Worm (Caenorhabditis elegans): Measurements from ENCODE around the gene Y116A8B.4.

Gene Y116A8B.4

DNA sequence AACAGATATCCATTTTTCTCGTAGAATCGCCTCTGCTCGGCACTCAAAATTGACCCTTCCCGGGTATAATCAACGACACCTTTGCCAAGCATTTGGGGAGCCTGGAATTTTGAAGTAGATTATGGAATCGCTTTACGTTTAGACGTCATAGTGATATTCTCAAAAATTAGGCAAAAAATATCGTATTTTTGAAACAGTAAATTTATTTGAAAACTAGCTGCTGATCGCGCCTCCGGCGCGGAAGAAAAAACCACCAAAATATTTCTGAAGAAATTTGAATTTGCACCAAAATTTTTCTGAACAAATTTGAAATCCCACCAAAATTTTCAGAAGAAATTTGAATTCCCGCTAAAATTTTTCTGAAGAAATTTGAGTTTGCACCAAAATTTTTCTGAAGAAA lies 38.8 kb downstream of the Y116A8B.4 start, which contains the start of gene ZK550.6:
Gene ZK550.6, minus strand, starts transcription at position 101 of the 400 bp plus-strand sequence.
- TF ChIP-seq efl-1 (optimal IDR thresholded peaks at IDR 0.05) (no peak), efl-1 (GFP tag; optimal IDR thresholded peaks at IDR 0.05 in 1 of 2) (peak in 1 of 2 experiments; percentile 6), snpc-4 (tag; optimal IDR thresholded peaks at IDR 0.05) (no peak)

DNA sequence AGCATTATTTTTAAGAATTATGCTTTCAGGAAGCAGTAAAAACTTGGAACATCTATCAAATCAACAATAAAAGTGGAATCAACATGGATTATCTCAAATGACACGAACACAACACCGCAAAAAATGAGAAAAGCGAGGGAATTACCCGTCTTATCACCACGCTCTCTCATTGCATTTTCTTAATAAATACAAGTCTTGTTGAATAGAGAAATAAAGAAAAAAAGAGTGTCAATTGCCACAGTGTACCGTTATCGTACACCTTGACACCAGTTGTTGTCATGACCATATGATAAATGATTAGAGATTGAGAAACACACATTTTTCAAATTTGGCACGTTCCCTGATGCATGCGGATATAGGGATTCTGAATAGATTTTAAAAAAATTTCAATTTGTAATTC lies 40.1 kb downstream of the Y116A8B.4 start:
- TF ChIP-seq pqm-1 (tag; optimal IDR thresholded peaks at IDR 0.05) (peak; percentile 6), lin-35 (GFP tag; optimal IDR thresholded peaks at IDR 0.05) (peak in 1 of 2 experiments; percentile 69), pax-3 (tag; optimal IDR thresholded peaks at IDR 0.05) (no peak), nhr-90 (tag; optimal IDR thresholded peaks at IDR 0.05; ENCODE audit: poor library complexity) (peak; percentile 15), snu-23 (GFP tag; optimal IDR thresholded peaks at IDR 0.05) (peak; percentile 20), ces-1 (GFP tag; optimal IDR thresholded peaks at IDR 0.05) (no peak), elt-3 (tag; optimal IDR thresholded peaks at IDR 0.05) (peak in 2 of 6 experiments; percentile 0 to 24), nhr-11 (tag; optimal IDR thresholded peaks at IDR 0.05) (no peak), blmp-1 (tag; optimal IDR thresholded peaks at IDR 0.05) (peak; percentile 52), elt-2 (tag; optimal IDR thresholded peaks at IDR 0.05) (peak; percentile 85), nhr-20 (tag; optimal IDR thresholded peaks at IDR 0.05) (peak; percentile 27), lsy-2 (tag; optimal IDR thresholded peaks at IDR 0.05) (peak in 1 of 2 experiments; percentile 17)

DNA sequence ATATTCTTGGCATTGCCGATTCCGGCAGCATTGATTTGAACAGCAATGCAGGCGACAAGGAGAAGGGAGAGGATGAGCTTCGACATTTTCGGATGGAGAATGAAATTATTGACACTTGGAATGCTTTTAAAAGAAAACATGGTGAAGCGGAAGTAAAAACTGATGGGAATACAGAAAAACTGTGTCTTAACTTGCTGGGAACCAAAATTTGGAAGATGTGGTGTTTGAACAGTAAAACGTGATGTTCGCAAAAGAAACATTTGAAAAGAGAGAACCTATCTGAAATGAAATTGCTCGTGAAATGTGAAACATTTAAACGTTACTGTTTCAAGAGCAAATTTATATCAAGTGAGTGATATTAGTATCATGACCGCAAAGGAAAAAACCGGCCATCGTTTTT lies 41.1 kb downstream of the Y116A8B.4 start, which contains the start of gene F26D10.13:
Gene F26D10.13, minus strand, starts transcription at position 101 of the 400 bp plus-strand sequence.
- no peak for TF ChIP-seq hpl-2 (GFP tag; optimal IDR thresholded peaks at IDR 0.05)

DNA sequence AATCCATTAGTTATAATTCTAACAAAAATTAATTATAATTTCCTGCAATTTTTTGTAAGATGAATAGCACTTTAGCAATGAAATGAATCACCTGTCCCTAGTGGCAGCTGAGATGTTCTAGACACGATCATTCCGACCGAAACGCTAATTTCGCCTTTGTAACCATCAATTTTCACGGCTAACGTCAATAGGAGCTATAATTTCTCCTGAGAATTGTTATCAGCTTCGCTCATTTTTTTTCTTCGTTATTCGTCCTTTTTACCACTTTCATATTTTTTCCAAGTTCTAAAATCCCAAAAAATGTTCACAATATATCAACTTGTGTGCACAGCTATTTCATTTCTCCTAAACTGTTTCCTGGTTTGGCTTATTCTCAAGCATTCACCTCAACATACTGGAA lies 41.7 kb downstream of the Y116A8B.4 start, which contains the start of gene str-187:
Gene str-187, plus strand, starts transcription at position 301 of the 400 bp plus-strand sequence.
- no peak for TF ChIP-seq efl-3 (GFP tag; optimal IDR thresholded peaks at IDR 0.05)
- no peak for TF ChIP-seq efl-1 (optimal IDR thresholded peaks at IDR 0.05)
- TF ChIP-seq efl-1 (GFP tag; optimal IDR thresholded peaks at IDR 0.05 in 1 of 2), result no peak
- TF ChIP-seq aly-2 (tag; optimal IDR thresholded peaks at IDR 0.05), result no peak
- TF ChIP-seq egl-27 (tag; optimal IDR thresholded peaks at IDR 0.05), result no peak
- TF ChIP-seq unc-30 (tag; optimal IDR thresholded peaks at IDR 0.05), result no peak
- TF ChIP-seq nhr-12 (tag; optimal IDR thresholded peaks at IDR 0.05), result no peak
- TF ChIP-seq nhr-85 (tag), result no peak
- no peak for TF ChIP-seq mef-2 (tag; optimal IDR thresholded peaks at IDR 0.05)
- TF ChIP-seq lin-14 (GFP tag; optimal IDR thresholded peaks at IDR 0.05), result no peak
- no peak for TF ChIP-seq pqm-1 (tag; optimal IDR thresholded peaks at IDR 0.05)
- TF ChIP-seq fkh-8 (tag; optimal IDR thresholded peaks at IDR 0.05), result no peak
- TF ChIP-seq hlh-4 (tag; optimal IDR thresholded peaks at IDR 0.05), result no peak
- TF ChIP-seq nhr-84 (tag; optimal IDR thresholded peaks at IDR 0.05), result no peak
- no peak for TF ChIP-seq lir-3 (tag; optimal IDR thresholded peaks at IDR 0.05; ENCODE audit: poor library complexity)
- no peak for TF ChIP-seq ceh-63 (GFP tag; optimal IDR thresholded peaks at IDR 0.05)
- TF ChIP-seq nhr-237 (tag; optimal IDR thresholded peaks at IDR 0.05), result no peak
- no peak for TF ChIP-seq tlp-1 (tag; optimal IDR thresholded peaks at IDR 0.05)
- no peak for TF ChIP-seq unc-130 (tag; optimal IDR thresholded peaks at IDR 0.05)
- TF ChIP-seq tbx-2 (tag; optimal IDR thresholded peaks at IDR 0.05), result no peak
- no peak for TF ChIP-seq dpl-1 (GFP tag; optimal IDR thresholded peaks at IDR 0.05)

DNA sequence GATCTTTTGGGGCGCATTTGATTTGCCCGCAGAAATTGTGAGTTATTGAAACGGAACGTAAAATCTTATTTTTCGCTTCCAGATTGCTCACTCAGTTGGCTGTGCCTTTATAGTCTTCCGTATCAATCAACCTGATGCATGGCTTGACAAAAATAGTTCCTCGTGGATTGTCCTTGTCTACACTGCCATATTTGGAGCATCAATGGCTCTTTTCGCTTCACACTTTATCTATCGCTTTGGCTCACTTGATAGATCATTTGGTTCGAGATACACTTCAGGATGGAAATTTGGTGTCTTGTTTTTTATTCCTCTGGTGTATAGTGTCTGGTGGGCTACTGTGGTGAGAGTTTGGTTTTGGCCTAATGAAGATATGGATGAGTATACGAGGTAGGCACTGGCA lies 42.1 kb downstream of the Y116A8B.4 start:
- no peak for TF ChIP-seq pag-3 (tag; optimal IDR thresholded peaks at IDR 0.05; ENCODE audit: borderline replicate concordance, insufficient read depth)
- TF ChIP-seq fkh-10 (GFP tag; optimal IDR thresholded peaks at IDR 0.05), result no peak
- TF ChIP-seq mef-2 (tag; optimal IDR thresholded peaks at IDR 0.05), result no peak
- TF ChIP-seq unc-98 (GFP tag; IDR thresholded peaks at IDR 0.05), result no peak
- TF ChIP-seq ztf-4 (tag; optimal IDR thresholded peaks at IDR 0.05), result no peak
- no peak for TF ChIP-seq fkh-8 (tag; optimal IDR thresholded peaks at IDR 0.05)
- TF ChIP-seq irx-1 (tag; optimal IDR thresholded peaks at IDR 0.05), result no peak
- no peak for TF ChIP-seq mab-9 (GFP tag; IDR thresholded peaks at IDR 0.05)
- TF ChIP-seq aly-2 (tag; optimal IDR thresholded peaks at IDR 0.05), result no peak
- no peak for TF ChIP-seq zip-4 (GFP tag; optimal IDR thresholded peaks at IDR 0.05)
- no peak for TF ChIP-seq sup-37 (GFP tag; optimal IDR thresholded peaks at IDR 0.05)
- TF ChIP-seq efl-3 (GFP tag; optimal IDR thresholded peaks at IDR 0.05), result no peak
- no peak for TF ChIP-seq egl-13 (tag; optimal IDR thresholded peaks at IDR 0.05)
- no peak for TF ChIP-seq lsy-2 (tag; optimal IDR thresholded peaks at IDR 0.05)
- no peak for TF ChIP-seq fkh-4 (tag; optimal IDR thresholded peaks at IDR 0.05; ENCODE audit: borderline replicate concordance)
- TF ChIP-seq hlh-4 (tag; optimal IDR thresholded peaks at IDR 0.05), result no peak
- TF ChIP-seq nhr-90 (tag; optimal IDR thresholded peaks at IDR 0.05; ENCODE audit: poor library complexity), result no peak
- TF ChIP-seq lin-15B (tag; optimal IDR thresholded peaks at IDR 0.05), result no peak

Data from whole organism, L1 larva.